Worm (Caenorhabditis elegans): ENCODE results near the gene T12A7.6.

DNA sequence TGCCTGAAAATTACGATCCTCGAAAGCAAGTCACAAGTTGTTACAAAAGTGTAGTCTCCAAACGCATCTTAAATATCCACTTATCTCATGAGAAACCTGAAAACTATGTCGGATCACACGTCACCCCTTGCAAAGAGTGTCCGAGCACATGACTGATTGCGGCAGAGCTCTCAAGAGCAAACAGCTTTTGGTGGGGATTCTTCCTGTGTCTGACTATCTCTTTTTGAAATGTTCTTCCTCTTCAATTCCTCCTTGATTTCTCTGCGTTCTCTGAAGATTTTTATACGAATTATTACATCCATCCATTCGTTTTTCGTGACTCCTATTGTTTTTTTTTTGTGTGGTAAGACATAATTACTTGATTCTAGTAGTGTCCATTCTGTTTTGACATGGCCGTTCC is at the start of gene T12A7.6:
- TF ChIP-seq tab-1 (GFP tag; IDR thresholded peaks at IDR 0.05) (no peak), T22C8.4 (GFP tag; IDR thresholded peaks at IDR 0.05) (no peak), klf-2 (GFP tag; conservative IDR thresholded peaks at IDR 0.05) (no peak), cog-1 (tag; optimal IDR thresholded peaks at IDR 0.05) (no peak), ztf-29 (GFP tag; IDR thresholded peaks at IDR 0.05) (no peak)

Measured in whole organism, midembryonic.